Fruit fly (Drosophila melanogaster) whole organism, embryonic: ENCODE data around the gene GstO3.
A peak's percentile ranks its signal among the peaks of the same experiment; 100 is the strongest.

Experiments used
- Abd-B ChIP-seq: fragments of 200-800 bp; sonication (Bioruptor generic); optimal IDR thresholded peaks from 2 replicates; lab custom pipeline; 2018; ENCODE audit warnings: missing biosample characterization, mild to moderate bottlenecking, missing genetic modification characterization, moderate library complexity
- Aef1 ChIP-seq: fragments of 200-800 bp; sonication (Bioruptor generic); IDR thresholded peaks from 3 replicates; pipeline ENCODE4 v1.3.6; 2022; ENCODE audit warnings: missing biosample characterization, missing genetic modification characterization
- Antp ChIP-seq: fragments of 200-800 bp; sonication (Bioruptor generic); optimal IDR thresholded peaks from 3 replicates; lab custom pipeline; 2016; ENCODE audit warnings: missing biosample characterization, missing genetic modification characterization
- Asciz ChIP-seq: fragments of 200-800 bp; sonication (Bioruptor generic); optimal IDR thresholded peaks from 2 replicates; lab custom pipeline; 2017; ENCODE audit warnings: missing biosample characterization, mild to moderate bottlenecking, missing genetic modification characterization, missing genetic modification reagents
- B-H2 ChIP-seq: fragments of 200-800 bp; sonication (Bioruptor generic); optimal IDR thresholded peaks from 2 replicates; lab custom pipeline; 2018; ENCODE audit warnings: missing biosample characterization, mild to moderate bottlenecking, missing genetic modification characterization
- CG11456 ChIP-seq: fragments of 200-800 bp; sonication (Bioruptor generic); IDR thresholded peaks from 3 replicates; pipeline ENCODE4 v1.3.6; 2022; ENCODE audit warnings: missing biosample characterization, missing genetic modification characterization
- CG11560 ChIP-seq: fragments of 200-800 bp; sonication (Bioruptor generic); IDR thresholded peaks from 3 replicates; pipeline ENCODE4 v1.3.6; 2022; ENCODE audit warnings: missing biosample characterization, missing genetic modification characterization
- CG12769 ChIP-seq: fragments of 200-800 bp; sonication (Bioruptor generic); optimal IDR thresholded peaks from 2 replicates; lab custom pipeline; 2019; ENCODE audit warnings: missing biosample characterization, mild to moderate bottlenecking, missing genetic modification characterization, moderate library complexity
- CG13296 ChIP-seq: fragments of 200-800 bp; sonication (Bioruptor generic); optimal IDR thresholded peaks from 3 replicates; lab custom pipeline; 2018; ENCODE audit warnings: missing biosample characterization, mild to moderate bottlenecking, missing genetic modification characterization
- CG13424 ChIP-seq: fragments of 200-800 bp; sonication (Bioruptor generic); optimal IDR thresholded peaks from 2 replicates; lab custom pipeline; 2019; ENCODE audit warnings: missing biosample characterization, mild to moderate bottlenecking, missing genetic modification characterization, moderate library complexity
- CG16779 ChIP-seq: fragments of 200-800 bp; sonication (Bioruptor generic); IDR thresholded peaks from 2 replicates; pipeline ENCODE4 v1.3.6; 2022; ENCODE audit warnings: missing biosample characterization, missing genetic modification characterization
- CG17568 ChIP-seq: fragments of 200-800 bp; sonication (Bioruptor generic); optimal IDR thresholded peaks from 2 replicates; lab custom pipeline; 2018; ENCODE audit warnings: missing biosample characterization, mild to moderate bottlenecking, missing genetic modification characterization, moderate library complexity
- CG18262 ChIP-seq: fragments of 200-800 bp; optimal IDR thresholded peaks from 3 replicates; lab custom pipeline; 2019; ENCODE audit warnings: missing biosample characterization, mild to moderate bottlenecking, missing genetic modification characterization, moderate library complexity
- CG2120 ChIP-seq: fragments of 200-800 bp; sonication (Bioruptor generic); optimal IDR thresholded peaks from 3 replicates; lab custom pipeline; 2016; ENCODE audit warnings: missing biosample characterization, missing genetic modification characterization
- CG2129 ChIP-seq: fragments of 200-800 bp; sonication (Bioruptor generic); IDR thresholded peaks from 2 replicates; pipeline ENCODE4 v1.3.6; 2022; ENCODE audit warnings: missing biosample characterization, missing genetic modification characterization; ENCODE audit not compliant: partially characterized antibody
- CG2712 ChIP-seq: fragments of 200-800 bp; optimal IDR thresholded peaks from 3 replicates; lab custom pipeline; 2019; ENCODE audit warnings: missing biosample characterization, mild to moderate bottlenecking, missing genetic modification characterization, moderate library complexity
- CG30431 ChIP-seq: fragments of 200-800 bp; sonication (Bioruptor generic); optimal IDR thresholded peaks from 2 replicates; lab custom pipeline; 2017; ENCODE audit warnings: missing biosample characterization, missing genetic modification characterization
- CG31388 ChIP-seq: fragments of 200-800 bp; sonication (Bioruptor generic); optimal IDR thresholded peaks from 2 replicates; lab custom pipeline; 2016; ENCODE audit warnings: missing biosample characterization, missing genetic modification characterization
- CG4617 ChIP-seq: fragments of 200-800 bp; sonication (Bioruptor generic); optimal IDR thresholded peaks from 3 replicates; lab custom pipeline; 2016; ENCODE audit warnings: missing biosample characterization, missing genetic modification characterization, borderline replicate concordance
- CG6683 ChIP-seq: fragments of 200-800 bp; sonication (Bioruptor generic); optimal IDR thresholded peaks from 2 replicates; lab custom pipeline; 2017; ENCODE audit warnings: missing biosample characterization, mild to moderate bottlenecking, missing genetic modification characterization, missing genetic modification reagents
- CG8478 ChIP-seq: fragments of >200 bp; optimal IDR thresholded peaks from 2 replicates; lab custom pipeline; 2018
- CG8765 ChIP-seq: fragments of 200-800 bp; sonication (Bioruptor generic); IDR thresholded peaks from 2 replicates; pipeline ENCODE4 v1.3.6; 2022; ENCODE audit warnings: missing biosample characterization, missing genetic modification characterization
- CG8944 ChIP-seq: fragments of 200-800 bp; sonication (Bioruptor generic); optimal IDR thresholded peaks from 3 replicates; lab custom pipeline; 2016; ENCODE audit warnings: missing biosample characterization, missing genetic modification characterization
- CrebB ChIP-seq: fragments of 200-800 bp; sonication (Bioruptor generic); optimal IDR thresholded peaks from 3 replicates; lab custom pipeline; 2018; ENCODE audit warnings: missing biosample characterization, mild to moderate bottlenecking, missing genetic modification characterization
- D ChIP-seq, 2 experiments: fragments of 200-800 bp in 1 of 2; fragments of >200 bp in 1 of 2; sonication (Bioruptor generic) in 1 of 2; optimal IDR thresholded peaks; 2 replicates in 1 of 2; 3 replicates in 1 of 2; lab custom pipeline; 2017; ENCODE audit warnings: mild to moderate bottlenecking in 1 of 2, missing biosample characterization in 1 of 2, missing genetic modification characterization in 1 of 2, missing genetic modification reagents in 1 of 2
- Dad ChIP-seq: fragments of 200-800 bp; sonication (Bioruptor generic); optimal IDR thresholded peaks from 3 replicates; lab custom pipeline; 2016; ENCODE audit warnings: missing biosample characterization, missing genetic modification characterization
- Dll ChIP-seq: fragments of 200-800 bp; sonication (Bioruptor generic); IDR thresholded peaks from 4 replicates; pipeline ENCODE4 v1.3.6; 2022; ENCODE audit warnings: missing biosample characterization, missing genetic modification characterization; ENCODE audit not compliant: partially characterized antibody
- Dp ChIP-seq: fragments of 200-800 bp; sonication (Bioruptor generic); optimal IDR thresholded peaks from 2 replicates; lab custom pipeline; 2018; ENCODE audit warnings: missing biosample characterization, mild to moderate bottlenecking, missing genetic modification characterization, moderate library complexity
- Ets97D ChIP-seq: fragments of 200-800 bp; sonication (Bioruptor generic); optimal IDR thresholded peaks from 3 replicates; lab custom pipeline; 2016; ENCODE audit warnings: missing biosample characterization, missing genetic modification characterization
- Fer1 ChIP-seq: fragments of 200-800 bp; sonication (Bioruptor generic); optimal IDR thresholded peaks from 2 replicates; lab custom pipeline; 2017; ENCODE audit warnings: missing biosample characterization, mild to moderate bottlenecking, missing genetic modification characterization
- Fer2 ChIP-seq: fragments of 200-800 bp; sonication (Bioruptor generic); optimal IDR thresholded peaks from 2 replicates; lab custom pipeline; 2018; ENCODE audit warnings: missing biosample characterization, mild to moderate bottlenecking, missing genetic modification characterization, moderate library complexity
- Fer3 ChIP-seq: fragments of 200-800 bp; sonication (Bioruptor generic); optimal IDR thresholded peaks from 2 replicates; lab custom pipeline; 2018; ENCODE audit warnings: missing biosample characterization, mild to moderate bottlenecking, missing genetic modification characterization, moderate library complexity
- MESR4 ChIP-seq: fragments of 200-800 bp; sonication (Bioruptor generic); optimal IDR thresholded peaks from 2 replicates; lab custom pipeline; 2018; ENCODE audit warnings: missing biosample characterization, mild to moderate bottlenecking, missing genetic modification characterization, moderate library complexity
- Mad ChIP-seq: fragments of 200-800 bp; sonication (Bioruptor generic); optimal IDR thresholded peaks from 2 replicates; lab custom pipeline; 2016; ENCODE audit warnings: missing biosample characterization, missing genetic modification characterization
- Mes4 ChIP-seq: fragments of 200-800 bp; sonication (Bioruptor generic); optimal IDR thresholded peaks from 2 replicates; lab custom pipeline; 2016; ENCODE audit warnings: missing biosample characterization, missing genetic modification characterization
- NC2α ChIP-seq: fragments of 200-800 bp; sonication (Bioruptor generic); optimal IDR thresholded peaks from 2 replicates; lab custom pipeline; 2016; ENCODE audit warnings: missing biosample characterization, missing genetic modification characterization
- Optix ChIP-seq: fragments of 200-800 bp; sonication (Bioruptor generic); IDR thresholded peaks from 3 replicates; pipeline ENCODE4 v1.3.6; 2022; ENCODE audit warnings: missing biosample characterization, missing genetic modification characterization
- Xrp1 ChIP-seq: fragments of 200-800 bp; sonication (Bioruptor generic); IDR thresholded peaks from 2 replicates; pipeline ENCODE4 v1.3.6; 2022; ENCODE audit warnings: missing biosample characterization, missing genetic modification characterization
- cas ChIP-seq: fragments of 200-800 bp; sonication (Bioruptor generic); IDR thresholded peaks from 2 replicates; pipeline ENCODE4 v1.3.6; 2022; ENCODE audit warnings: missing biosample characterization, missing genetic modification characterization
- danr ChIP-seq: fragments of 200-800 bp; sonication (Bioruptor generic); IDR thresholded peaks from 2 replicates; pipeline ENCODE4 v1.3.6; 2022; ENCODE audit warnings: missing biosample characterization, missing genetic modification characterization
- dmrt11E ChIP-seq: fragments of 200-800 bp; sonication (Bioruptor generic); optimal IDR thresholded peaks from 3 replicates; lab custom pipeline; 2018; ENCODE audit warnings: missing biosample characterization, mild to moderate bottlenecking, missing genetic modification characterization, moderate library complexity
- dpn ChIP-seq, 2 experiments: fragments of 200-800 bp; sonication (Bioruptor generic); optimal IDR thresholded peaks; 3 replicates each; lab custom pipeline; 2016; ENCODE audit warnings: missing biosample characterization in 2 of 2, missing genetic modification characterization in 2 of 2
- eve ChIP-seq, 2 experiments: fragments of >200 bp; optimal IDR thresholded peaks; 2 replicates each; lab custom pipeline; 2017; ENCODE audit warnings: missing biosample characterization in 2 of 2, missing genetic modification characterization in 2 of 2
- fd3F ChIP-seq: fragments of 200-800 bp; sonication (Bioruptor generic); optimal IDR thresholded peaks from 2 replicates; lab custom pipeline; 2018; ENCODE audit warnings: missing biosample characterization, mild to moderate bottlenecking, missing genetic modification characterization, moderate library complexity
- hth ChIP-seq: fragments of >200 bp; optimal IDR thresholded peaks from 2 replicates; lab custom pipeline; 2017; ENCODE audit warnings: inconsistent platforms
- ken ChIP-seq: fragments of 200-800 bp; sonication (Bioruptor generic); IDR thresholded peaks from 3 replicates; pipeline ENCODE4 v1.3.6; 2022; ENCODE audit warnings: missing biosample characterization, missing genetic modification characterization
- nom ChIP-seq: fragments of 200-800 bp; sonication (Bioruptor generic); optimal IDR thresholded peaks from 2 replicates; lab custom pipeline; 2017; ENCODE audit warnings: missing biosample characterization, missing genetic modification characterization, mild to moderate bottlenecking, moderate library complexity, missing genetic modification reagents
- pros ChIP-seq: fragments of 200-800 bp; sonication (Bioruptor generic); optimal IDR thresholded peaks from 3 replicates; lab custom pipeline; 2019; ENCODE audit warnings: missing biosample characterization, mild to moderate bottlenecking, missing genetic modification characterization, moderate library complexity
- sc ChIP-seq, 3 experiments: fragments of >200 bp in 2 of 3; fragments of 200-800 bp in 1 of 3; sonication (Bioruptor generic) in 1 of 3; optimal IDR thresholded peaks; 2 replicates in 2 of 3; 3 replicates in 1 of 3; lab custom pipeline; 2017; ENCODE audit warnings: mild to moderate bottlenecking in 1 of 3, missing biosample characterization in 1 of 3, missing genetic modification characterization in 1 of 3, missing genetic modification reagents in 1 of 3
- usp ChIP-seq: fragments of >200 bp; optimal IDR thresholded peaks from 2 replicates; lab custom pipeline; 2017; ENCODE audit warnings: missing biosample characterization, missing genetic modification characterization
- zen ChIP-seq: fragments of 200-800 bp; sonication (Bioruptor generic); optimal IDR thresholded peaks from 3 replicates; lab custom pipeline; 2018; ENCODE audit warnings: missing biosample characterization, mild to moderate bottlenecking, missing genetic modification characterization, moderate library complexity

Gene GstO3

dm6 chr3L:8543866-8544265 lies 25.2 kb downstream of the GstO3 start (continued):
- TF ChIP-seq Fer1 (GFP tag; lab: Kevin White, UChicago), result no peak
- no peak for TF ChIP-seq CG11560 (tag; lab: Robert Waterston, UW)
- no peak for TF ChIP-seq Fer3 (tag; lab: Kevin White, UChicago)
- no peak for TF ChIP-seq Dp (GFP tag; lab: Kevin White, UChicago)
- peak; percentile 28 for TF ChIP-seq Mes4 (GFP tag; lab: Kevin White, UChicago)
- no peak for TF ChIP-seq danr (GFP tag; lab: Robert Waterston, UW)
- no peak for TF ChIP-seq Antp (GFP tag; lab: Kevin White, UChicago)
- TF ChIP-seq B-H2 (GFP tag; lab: Kevin White, UChicago), result no peak
- TF ChIP-seq Mad (GFP tag; lab: Kevin White, UChicago), result no peak
- TF ChIP-seq pros (GFP tag; lab: Kevin White, UChicago), result peak; percentile 4
- no peak for TF ChIP-seq CG16779 (GFP tag; lab: Robert Waterston, UW)
- no peak for TF ChIP-seq Optix (GFP tag; lab: Robert Waterston, UW)
- TF ChIP-seq cas (GFP tag; lab: Robert Waterston, UW), result no peak
- TF ChIP-seq Ets97D, result no peak
- TF ChIP-seq CG2712 (tag; lab: Kevin White, UChicago), result peak; percentile 44
- peak; percentile 11 for TF ChIP-seq CG2120
- no peak for TF ChIP-seq eve (GFP tag; optimal IDR thresholded peaks at IDR 0.05; lab: Kevin White, UChicago)
- no peak for TF ChIP-seq CG8944 (GFP tag; lab: Kevin White, UChicago)
- TF ChIP-seq sc (optimal IDR thresholded peaks at IDR 0.05; lab: Kevin White, UChicago), result no peak
- TF ChIP-seq sc (GFP tag; optimal IDR thresholded peaks at IDR 0.05; lab: Kevin White, UChicago), result no peak
- TF ChIP-seq CG30431 (GFP tag; lab: Kevin White, UChicago), result no peak
- TF ChIP-seq dpn (GFP tag; optimal IDR thresholded peaks at IDR 0.05; lab: Kevin White, UChicago), result peak in 1 of 2 experiments; percentile 0
- no peak for TF ChIP-seq CG17568 (GFP tag; lab: Kevin White, UChicago)
- 0 out of 3 replicates have a peak, but pooled peaks have one; percentile 22 for TF ChIP-seq CG11456 (GFP tag; lab: Robert Waterston, UW)
- no peak for TF ChIP-seq CG4617
- no peak for TF ChIP-seq CG12769 (tag; lab: Kevin White, UChicago)
- peak; percentile 40 for TF ChIP-seq CG13424 (tag; lab: Kevin White, UChicago)
- no peak for TF ChIP-seq CG8765 (GFP tag; lab: Robert Waterston, UW)
- no peak for TF ChIP-seq MESR4 (GFP tag; lab: Kevin White, UChicago)
- no peak for TF ChIP-seq Dll (GFP tag; lab: Robert Waterston, UW)
- TF ChIP-seq Abd-B (GFP tag; lab: Kevin White, UChicago), result no peak
- no peak for TF ChIP-seq hth (lab: Kevin White, UChicago)
- TF ChIP-seq Fer2 (tag; lab: Kevin White, UChicago), result no peak
- TF ChIP-seq Asciz (GFP tag; lab: Kevin White, UChicago), result no peak
- no peak for TF ChIP-seq CG8478 (lab: Kevin White, UChicago)
- no peak for TF ChIP-seq fd3F
- no peak for TF ChIP-seq Dad (GFP tag; lab: Kevin White, UChicago)
- no peak for TF ChIP-seq nom (GFP tag; lab: Kevin White, UChicago)
- TF ChIP-seq CG2129 (GFP tag; lab: Robert Waterston, UW), result no peak
- 0 out of 2 replicates have a peak, but pooled peaks have one; percentile 46 for TF ChIP-seq Xrp1 (GFP tag; lab: Robert Waterston, UW)
- peak; percentile 48 for TF ChIP-seq dmrt11E
- no peak for TF ChIP-seq ken
- no peak for TF ChIP-seq CrebB (tag; lab: Kevin White, UChicago)
- TF ChIP-seq usp (GFP tag; lab: Kevin White, UChicago), result no peak
- TF ChIP-seq CG31388 (GFP tag; lab: Kevin White, UChicago), result no peak
- no peak for TF ChIP-seq Aef1 (GFP tag; lab: Robert Waterston, UW)
- TF ChIP-seq CG6683 (GFP tag; lab: Kevin White, UChicago), result no peak
- TF ChIP-seq NC2α (GFP tag; lab: Kevin White, UChicago), result no peak
- no peak for TF ChIP-seq zen (tag; lab: Kevin White, UChicago)
- TF ChIP-seq CG13296 (GFP tag; lab: Kevin White, UChicago), result no peak
- TF ChIP-seq D (optimal IDR thresholded peaks at IDR 0.05; lab: Kevin White, UChicago), result no peak
- peak; percentile 14 for TF ChIP-seq D (GFP tag; optimal IDR thresholded peaks at IDR 0.05; lab: Kevin White, UChicago)
- TF ChIP-seq CG18262 (tag; lab: Kevin White, UChicago), result peak; percentile 37
